Fruit fly (Drosophila melanogaster) whole organism, larva: ENCODE results near the gene CG15209.

ENCODE experiments used
- noc ChIP-seq: fragments of 200-800 bp; sonication (Bioruptor generic); optimal IDR thresholded peaks from 3 replicates; lab custom pipeline; 2019; ENCODE audit warnings: missing biosample characterization, mild to moderate bottlenecking, missing genetic modification characterization, moderate library complexity

CG15209 gene

DNA sequence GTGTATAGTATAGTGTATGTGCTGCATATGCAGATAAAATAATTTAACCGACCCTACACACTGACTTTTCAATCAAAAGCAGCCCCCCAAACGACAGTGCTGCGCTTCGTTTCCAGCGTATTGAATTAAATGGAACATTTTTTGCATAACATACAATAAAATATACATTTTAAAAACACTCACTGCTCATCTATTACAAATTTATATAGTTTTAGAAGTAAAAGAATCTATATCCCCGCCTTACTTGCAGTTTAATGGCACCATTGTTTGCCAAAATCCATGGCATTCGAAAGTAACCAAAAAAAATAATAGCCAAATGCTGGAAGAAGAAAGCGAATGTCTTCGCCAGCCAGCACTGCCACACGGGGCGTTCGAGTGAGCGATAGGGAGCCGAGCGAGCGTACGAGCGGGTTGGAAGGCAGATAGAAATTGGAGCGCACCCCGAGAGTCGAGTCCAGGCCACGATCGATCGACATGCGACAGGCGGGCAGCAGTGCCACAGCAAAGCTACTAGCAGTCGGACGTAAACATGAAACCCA, at the start of gene CG15209:
Gene CG15209 (plus strand): TSS at position 489 of the 539 bp plus-strand sequence.
- peak; percentile 25 for TF ChIP-seq noc

DNA sequence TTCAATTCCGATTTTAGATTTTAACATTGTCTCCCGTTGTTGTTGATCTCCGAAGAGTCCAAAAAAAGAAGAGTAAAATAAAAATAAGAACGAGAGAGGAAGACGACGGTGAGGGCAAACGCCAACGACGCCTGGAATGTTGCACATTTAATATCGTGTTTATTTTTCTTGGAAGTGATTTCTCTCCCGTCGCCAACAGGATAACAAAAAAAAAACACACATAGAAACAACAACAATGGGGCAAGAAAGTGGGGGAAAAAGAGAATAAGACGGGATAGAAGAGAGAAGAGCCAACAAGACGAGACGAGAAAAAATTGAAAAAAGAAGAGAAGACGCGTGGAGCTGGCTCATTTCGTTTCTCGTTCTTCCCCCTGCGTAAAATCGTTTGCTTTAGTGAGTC, 41.0 kb upstream of the CG15209 start:
- TF ChIP-seq noc, result no peak

DNA sequence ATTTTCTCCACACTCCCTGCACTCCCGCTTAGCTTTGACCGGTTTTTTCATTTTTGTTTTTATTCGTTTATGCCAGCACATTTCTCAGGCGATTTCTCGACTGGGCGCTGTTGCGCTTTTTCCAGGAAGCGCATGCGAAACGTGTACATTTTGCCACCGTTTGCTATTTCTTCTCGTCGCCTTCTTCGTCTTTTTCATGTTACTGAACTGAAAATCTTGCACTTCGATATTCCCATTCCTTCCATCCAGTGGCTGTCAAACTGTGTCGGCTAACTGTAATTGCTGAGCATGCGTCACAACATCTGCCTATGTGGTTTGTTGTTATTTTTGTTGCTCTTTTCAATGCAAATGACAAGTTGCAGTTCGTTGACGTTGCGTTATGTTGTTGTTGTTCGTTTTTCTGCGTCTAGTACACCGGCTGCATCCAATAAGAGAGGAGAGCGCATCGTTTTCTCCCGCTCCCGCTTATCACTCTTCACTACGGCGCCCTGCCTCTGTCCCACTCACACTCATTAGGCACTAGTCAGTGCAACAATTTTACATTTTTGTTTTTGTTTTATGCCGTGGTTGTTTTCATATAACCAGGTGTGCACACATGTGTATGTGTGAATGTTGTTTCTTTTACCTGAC, 40.1 kb upstream of the CG15209 start:
- no peak for TF ChIP-seq noc

DNA sequence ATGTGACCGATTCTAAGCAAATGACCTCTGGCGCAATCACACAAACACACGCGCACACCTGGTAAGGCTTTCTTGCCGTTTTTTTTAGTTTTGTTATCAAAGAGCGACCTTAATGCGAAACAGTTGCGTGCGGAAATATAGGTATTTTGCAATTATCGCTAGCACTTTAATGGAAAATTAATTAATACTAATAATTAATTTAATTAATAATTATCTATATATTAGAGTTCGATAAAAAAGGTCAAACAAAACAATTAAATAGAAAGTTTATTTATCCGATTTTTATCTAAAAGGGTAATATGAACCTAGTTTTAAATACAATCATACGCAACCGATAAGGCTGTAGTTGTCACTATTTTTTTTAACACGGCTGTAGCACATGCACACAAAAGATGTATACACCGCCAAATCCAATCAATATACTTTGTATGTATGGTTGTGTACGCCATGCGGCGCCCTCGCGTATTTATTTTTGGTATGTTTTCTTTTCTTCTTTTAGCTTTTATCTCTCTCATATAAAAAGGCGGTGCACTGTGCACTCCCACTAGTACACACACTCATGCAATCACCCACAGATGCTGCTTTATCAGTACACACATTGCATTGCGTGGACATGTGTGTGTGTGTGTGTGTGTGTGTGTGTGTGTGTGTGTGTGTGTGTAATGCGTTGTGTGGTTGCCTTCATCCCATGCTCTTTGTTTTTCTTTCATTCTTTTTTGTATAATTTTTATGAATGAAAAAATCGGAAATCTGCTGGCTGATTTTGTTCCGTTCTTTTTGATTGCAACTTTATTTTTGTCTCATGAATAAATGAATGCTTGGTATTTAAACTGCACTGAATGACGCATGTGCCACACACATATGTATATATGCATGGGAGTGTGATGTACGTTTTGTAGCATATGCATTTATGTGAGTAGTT, 39.3 kb upstream of the CG15209 start:
- TF ChIP-seq noc, result no peak

DNA sequence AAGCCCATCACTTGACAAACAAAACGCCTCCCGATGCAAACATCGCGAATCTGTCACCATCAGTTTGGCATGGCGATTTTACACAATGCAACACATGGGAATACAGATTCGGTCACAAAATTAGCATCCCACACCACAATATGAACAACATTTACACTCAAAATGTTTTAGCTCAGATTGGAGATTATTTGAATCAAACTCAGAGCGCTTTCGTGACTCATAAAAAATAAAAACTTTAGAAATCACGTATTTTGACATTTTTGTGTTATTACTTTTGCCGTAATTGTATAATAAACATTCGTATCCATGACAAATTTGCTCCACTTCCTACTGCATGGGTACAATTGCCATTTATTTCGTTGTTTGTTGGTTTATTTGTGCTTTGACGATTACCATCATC, 38.0 kb upstream of the CG15209 start:
- no peak for TF ChIP-seq noc

DNA sequence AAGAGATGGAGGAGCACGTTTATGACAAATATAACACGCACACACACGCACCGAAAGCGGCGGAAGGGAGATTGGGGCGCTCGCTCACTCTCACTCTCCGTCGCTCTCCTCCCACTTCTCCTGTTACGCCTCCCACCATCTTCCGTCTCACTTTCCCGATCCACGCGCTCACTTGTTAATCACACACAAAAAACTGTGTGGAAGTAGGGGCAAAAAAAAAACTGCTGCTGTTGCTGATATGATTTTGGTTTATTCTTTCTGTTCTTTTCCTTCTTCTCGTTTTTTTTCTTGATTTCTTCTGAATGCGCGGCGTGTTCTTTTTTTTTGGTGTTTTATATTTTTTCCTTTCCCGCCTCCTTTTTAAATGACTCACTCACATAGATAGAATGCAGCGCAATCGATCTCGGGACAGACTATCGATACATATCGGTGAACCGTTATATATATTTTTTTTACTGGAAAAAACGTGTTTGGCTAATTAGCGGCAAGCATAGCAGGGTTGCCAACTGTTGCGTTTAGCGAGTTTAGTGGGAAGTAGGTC, 36.3 kb upstream of the CG15209 start:
- peak; percentile 62 for TF ChIP-seq noc

DNA sequence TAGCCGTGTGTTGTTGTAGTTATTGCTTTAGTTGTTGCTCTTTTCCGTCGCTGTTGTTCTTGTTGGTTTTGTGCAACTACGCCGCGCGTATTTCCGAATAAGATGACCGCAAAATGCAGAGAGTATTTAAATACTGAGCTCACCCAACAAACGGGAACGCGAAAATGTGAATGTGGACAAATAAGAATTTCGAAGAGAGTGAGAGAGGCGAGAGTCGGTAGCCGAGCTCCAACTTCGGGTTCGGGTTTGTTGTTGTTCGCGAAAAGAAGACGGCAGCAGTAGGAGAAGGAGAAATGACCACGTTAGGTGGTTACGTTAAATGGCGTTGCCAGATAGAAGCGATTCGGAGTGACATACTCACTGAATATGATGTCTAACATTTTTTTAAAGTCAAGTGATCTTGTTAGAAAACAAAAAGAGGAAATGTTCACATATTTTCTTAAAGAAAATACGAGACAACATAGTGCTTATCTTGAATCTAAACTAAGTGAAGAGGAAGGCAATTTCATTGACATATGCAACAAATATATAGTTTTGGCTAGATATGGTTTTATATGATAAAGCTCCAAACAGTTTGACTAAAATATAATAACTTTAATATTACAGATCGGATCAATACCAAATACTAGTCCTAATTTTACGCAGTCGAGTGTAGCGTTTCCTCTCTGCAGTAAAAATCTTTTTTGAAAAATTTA, 35.1 kb upstream of the CG15209 start:
- TF ChIP-seq noc, result no peak

DNA sequence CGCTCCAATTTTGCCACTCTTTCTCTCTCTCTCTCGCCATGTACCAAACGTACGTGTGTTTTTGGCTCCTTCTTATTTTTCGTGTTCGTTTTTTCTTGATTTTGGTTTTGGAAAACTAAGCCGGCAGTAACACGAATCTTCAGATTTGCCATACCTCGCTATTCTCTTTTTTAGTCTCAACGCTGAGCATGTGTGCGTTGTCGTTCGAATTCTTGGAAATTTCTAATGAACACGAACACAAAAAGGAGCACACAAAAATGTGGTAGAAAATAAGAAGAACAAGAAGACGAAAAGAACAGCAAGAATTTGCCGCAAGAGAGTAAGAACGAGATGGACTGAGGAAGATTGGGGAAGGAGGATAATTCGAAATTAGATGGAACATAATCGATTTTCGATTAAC, 33.3 kb upstream of the CG15209 start:
- no peak for TF ChIP-seq noc

DNA sequence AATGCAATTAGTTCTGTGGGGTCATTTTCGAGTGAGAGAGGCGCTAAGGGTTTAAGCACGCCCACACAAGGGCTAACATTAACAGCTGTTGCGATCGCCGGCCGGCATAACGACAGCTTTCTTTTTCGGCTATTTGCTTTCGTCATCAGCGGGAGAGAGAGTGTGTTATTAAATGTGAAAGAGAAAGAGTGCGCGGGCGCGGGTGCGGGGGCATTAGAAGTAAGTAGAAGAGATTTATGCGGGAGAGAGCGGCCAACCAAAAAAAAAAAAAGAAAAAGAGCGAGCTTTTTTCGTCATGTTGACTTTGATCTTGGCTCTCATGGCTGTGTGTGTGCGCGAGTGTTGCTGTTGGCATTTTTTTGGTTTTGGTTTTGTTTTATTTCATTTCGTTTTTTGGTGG, 27.9 kb upstream of the CG15209 start:
- no peak for TF ChIP-seq noc

DNA sequence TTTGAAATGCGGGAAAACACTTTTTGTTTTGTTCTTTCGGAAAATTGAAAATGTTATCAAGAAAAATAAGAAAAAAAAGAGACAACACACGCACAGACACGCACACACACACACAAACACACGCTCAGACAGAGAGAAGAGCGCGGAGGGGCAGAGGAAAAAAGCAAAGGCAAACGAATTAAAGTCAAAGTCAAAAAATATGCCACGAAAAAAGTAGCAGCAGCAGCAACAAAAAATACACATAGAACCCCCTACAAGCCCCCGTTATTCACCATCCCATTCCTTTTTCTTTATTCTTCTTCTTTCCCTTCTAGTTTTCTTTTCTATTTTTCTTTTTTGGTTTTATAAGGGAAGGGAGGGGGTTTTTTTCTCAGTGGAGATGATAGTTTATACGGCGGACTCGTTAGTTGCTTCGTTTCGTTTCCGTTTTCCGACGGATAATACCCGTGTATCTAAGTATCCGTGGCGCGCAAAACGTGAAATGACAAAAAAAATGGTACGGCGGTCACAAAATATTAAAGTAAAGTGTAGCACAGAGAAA, 27.1 kb upstream of the CG15209 start:
- TF ChIP-seq noc, result no peak

DNA sequence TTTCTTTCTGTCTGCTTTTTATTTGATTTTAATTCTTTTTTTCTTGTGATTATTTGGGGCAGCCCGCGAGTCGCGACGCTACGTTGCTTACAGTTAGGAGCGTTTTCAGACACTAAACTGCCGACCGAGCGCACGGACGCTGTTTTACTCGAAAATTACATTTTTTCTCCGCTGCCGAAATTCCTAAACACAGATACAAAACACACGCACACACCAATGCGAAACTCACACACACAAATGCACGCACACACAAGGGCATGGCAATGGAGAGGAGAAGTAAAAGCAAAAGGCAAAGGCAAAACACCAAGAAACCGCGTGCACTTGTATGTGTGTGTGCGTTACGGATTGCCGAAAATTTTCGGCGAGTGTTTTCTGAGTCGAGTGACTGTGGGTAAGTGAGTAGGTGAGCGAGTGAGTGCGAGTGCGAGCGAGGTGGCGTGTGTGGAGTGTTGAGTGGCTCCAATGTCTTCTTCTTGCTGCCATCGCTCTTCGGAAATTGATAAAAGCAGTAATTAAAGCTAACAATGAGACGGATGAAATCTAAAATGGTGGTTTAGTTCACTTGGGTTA, 26.4 kb upstream of the CG15209 start:
- TF ChIP-seq noc, result peak; percentile 18

DNA sequence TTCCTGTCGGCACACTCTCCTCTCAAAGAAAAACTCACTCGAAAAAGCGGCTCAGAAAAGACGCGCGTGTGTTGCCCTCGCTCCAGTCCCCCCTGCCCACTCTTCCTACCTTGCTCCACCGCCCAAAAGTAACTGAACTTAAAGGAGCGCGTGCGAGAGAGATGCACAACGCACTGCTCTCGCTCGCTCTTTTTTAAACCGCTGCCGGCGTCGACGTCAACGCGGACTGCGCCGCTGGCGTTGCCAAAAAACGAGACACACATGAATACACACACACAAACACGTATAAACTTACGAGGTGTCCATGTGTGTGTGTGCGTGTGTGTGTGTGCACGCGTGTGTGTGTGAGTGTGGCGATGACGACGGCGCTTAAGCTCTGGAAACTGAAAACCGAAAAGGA, 25.1 kb upstream of the CG15209 start:
- TF ChIP-seq noc, result no peak

DNA sequence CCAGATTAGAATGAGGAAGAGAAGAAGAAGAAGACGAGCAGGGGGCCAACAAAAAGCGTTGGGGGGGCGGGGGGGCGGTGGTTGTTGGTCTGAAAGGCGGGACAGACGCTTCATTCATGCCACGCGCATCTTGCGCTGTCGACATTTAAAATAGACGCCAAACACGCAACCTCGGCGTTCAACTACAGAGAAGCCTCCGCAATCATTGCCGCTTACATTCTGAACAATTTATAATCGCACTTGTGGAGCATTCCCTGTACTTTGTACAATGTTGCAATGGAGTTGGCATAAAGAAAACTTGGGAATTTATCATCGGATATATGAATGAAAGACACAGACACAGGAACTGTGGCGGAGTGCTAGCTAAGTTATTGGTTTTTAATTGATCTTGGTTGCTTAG, 21.3 kb upstream of the CG15209 start:
- no peak for TF ChIP-seq noc

DNA sequence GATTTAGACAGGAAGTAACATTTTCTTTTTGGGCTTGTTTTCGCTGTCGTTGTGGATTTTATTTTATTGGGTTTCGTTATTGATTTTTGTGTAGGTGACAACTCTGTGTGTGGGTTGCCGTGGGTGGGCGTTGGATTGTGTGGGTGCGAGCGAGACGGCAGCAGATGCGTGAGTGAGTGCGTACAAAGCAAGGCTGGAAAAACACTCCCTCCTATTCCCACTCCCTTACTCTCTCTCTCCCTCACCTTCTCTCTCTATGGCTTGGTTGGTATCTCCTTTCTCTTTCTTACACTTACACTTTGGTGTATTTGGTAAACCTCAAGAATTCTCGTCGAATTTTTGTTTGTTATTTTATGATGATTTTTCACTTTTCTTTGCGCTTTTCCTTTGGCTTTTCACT, 19.9 kb upstream of the CG15209 start:
- no peak for TF ChIP-seq noc

DNA sequence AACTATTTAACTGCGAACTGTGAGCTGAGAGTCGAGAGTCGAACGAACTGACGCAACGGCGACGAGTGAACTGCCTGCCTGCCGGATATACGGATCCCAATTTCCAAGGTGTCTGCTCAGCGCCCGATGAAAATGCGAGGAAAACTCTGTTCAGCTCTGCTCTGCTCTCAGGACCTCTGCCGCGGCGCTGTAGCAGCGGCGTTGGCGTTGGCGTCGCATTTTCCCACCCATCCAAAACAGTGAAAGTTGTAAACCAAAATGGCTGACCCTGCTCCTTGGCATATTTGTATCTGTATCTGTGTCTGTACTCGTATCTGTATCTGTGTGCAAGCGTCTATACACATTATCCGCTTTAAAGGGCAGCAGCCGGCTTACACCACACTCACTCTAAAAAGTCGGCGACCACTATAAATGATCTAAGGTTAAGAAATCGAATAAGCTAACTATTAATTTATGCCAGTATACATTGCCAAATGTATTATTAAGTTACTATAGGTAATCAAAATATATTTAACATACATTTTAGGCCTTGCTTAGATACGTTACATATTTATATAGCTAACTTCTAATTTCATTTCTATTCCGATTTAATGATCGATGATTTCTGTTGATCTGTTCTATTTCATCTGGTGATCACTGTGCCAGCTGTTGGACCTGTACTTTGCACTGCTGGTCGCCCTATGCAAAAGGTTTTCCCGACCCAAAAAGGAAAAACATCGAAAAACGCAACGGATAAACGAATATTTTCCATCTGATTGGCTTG, 19.1 kb upstream of the CG15209 start:
- peak; percentile 23 for TF ChIP-seq noc

DNA sequence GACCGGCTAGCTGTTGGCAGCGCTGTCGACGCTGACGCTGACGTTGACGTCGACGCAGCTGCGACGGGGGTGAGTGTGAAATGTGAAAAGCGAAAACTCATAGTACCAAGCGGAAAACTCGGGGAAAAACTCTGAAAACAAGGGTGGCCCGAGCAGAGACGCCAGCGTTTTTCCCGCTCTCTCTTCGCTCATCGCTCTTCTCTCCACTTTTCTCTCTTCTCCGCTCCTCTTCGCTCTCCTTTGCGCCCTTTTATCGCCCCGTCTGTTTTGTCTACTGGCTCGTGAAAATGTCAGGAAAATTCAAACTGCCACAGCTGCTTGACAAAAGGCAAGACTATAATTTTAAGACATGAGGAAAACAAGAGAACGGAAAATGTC, 18.6 kb upstream of the CG15209 start:
- TF ChIP-seq noc, result no peak
